Fruit fly (Drosophila melanogaster): Measurements from ENCODE around the gene Girdin.

Girdin gene

DNA sequence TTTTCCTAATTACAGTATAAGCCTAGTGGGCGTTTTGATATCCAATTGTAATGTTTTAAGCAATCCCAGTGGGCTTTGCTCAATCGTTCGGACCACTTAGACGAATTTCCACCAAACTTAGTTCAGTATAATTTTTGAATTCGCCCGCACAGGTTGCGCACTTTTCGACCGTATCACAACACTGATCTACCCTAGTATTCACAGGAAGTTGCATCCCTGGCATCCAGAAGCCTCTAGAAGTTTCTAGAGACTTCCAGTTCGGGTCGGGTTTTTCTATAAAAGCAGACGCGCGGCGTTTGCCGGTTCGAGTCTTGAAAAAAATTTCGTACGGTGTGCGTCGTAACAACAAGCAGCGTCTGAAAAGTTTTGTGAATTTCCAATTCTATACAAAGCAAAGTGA lies 14.2 kb downstream of the Girdin start, which contains the start of gene Hsp83 (continued):
- TF ChIP-seq dmrt93B (GFP tag; optimal IDR thresholded peaks at IDR 0.05) (peak; percentile 90), psq (GFP tag; optimal IDR thresholded peaks at IDR 0.05) (peak; percentile 80), Hr83 (GFP tag; optimal IDR thresholded peaks at IDR 0.05; ENCODE audit: poor library complexity, severe bottlenecking) (peak; percentile 99)

DNA sequence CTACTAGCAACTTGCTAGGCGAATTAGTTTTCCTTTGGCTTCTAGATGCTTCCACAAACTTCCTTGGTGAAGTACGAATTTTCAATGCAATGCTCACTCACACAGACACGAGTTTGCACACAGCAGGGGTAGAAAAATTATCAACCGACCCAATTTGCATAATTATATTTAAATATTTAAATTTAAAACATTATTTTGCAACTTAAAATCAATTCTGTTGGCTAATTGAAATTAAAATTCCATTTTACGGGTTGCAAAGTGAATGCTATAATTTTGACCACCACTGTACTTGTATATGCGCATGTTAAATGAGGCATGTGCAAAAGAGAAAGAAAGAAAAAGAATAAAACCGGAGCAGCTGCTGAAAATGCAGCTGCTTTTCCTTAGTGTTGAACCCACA lies 15.3 kb downstream of the Girdin start:
- TF ChIP-seq br (GFP tag; optimal IDR thresholded peaks at IDR 0.05) = peak; percentile 92
- peak; percentile 93 for TF ChIP-seq fru (GFP tag; optimal IDR thresholded peaks at IDR 0.05)
- no peak for TF ChIP-seq Dif (GFP tag; optimal IDR thresholded peaks at IDR 0.05; ENCODE audit: partially characterized antibody)
- TF ChIP-seq Hr83 (GFP tag; optimal IDR thresholded peaks at IDR 0.05; ENCODE audit: poor library complexity, severe bottlenecking) = peak; percentile 68
- TF ChIP-seq dmrt93B (GFP tag; optimal IDR thresholded peaks at IDR 0.05) = peak; percentile 84
- no peak for TF ChIP-seq tai (GFP tag; optimal IDR thresholded peaks at IDR 0.05)
- peak; percentile 87 for TF ChIP-seq CG32264 (GFP tag; optimal IDR thresholded peaks at IDR 0.05)
- TF ChIP-seq ey (GFP tag; optimal IDR thresholded peaks at IDR 0.05) = peak; percentile 88
- no peak for TF ChIP-seq lola (GFP tag; optimal IDR thresholded peaks at IDR 0.05)
- TF ChIP-seq foxo (GFP tag; optimal IDR thresholded peaks at IDR 0.05) = peak; percentile 55 to 97
- TF ChIP-seq Vsx2 (GFP tag; optimal IDR thresholded peaks at IDR 0.05; ENCODE audit: partially characterized antibody) = no peak
- TF ChIP-seq Myc (optimal IDR thresholded peaks at IDR 0.05) = no peak
- peak; percentile 97 for TF ChIP-seq h (GFP tag; optimal IDR thresholded peaks at IDR 0.05)
- no peak for TF ChIP-seq Abd-B (GFP tag; optimal IDR thresholded peaks at IDR 0.05)
- TF ChIP-seq OdsH (GFP tag; optimal IDR thresholded peaks at IDR 0.05) = peak; percentile 97
- no peak for TF ChIP-seq Hr78 (GFP tag; optimal IDR thresholded peaks at IDR 0.05)
- TF ChIP-seq woc (GFP tag; optimal IDR thresholded peaks at IDR 0.05) = peak; percentile 85
- peak; percentile 95 for TF ChIP-seq psq (GFP tag; optimal IDR thresholded peaks at IDR 0.05)
- TF ChIP-seq Dfd (GFP tag; optimal IDR thresholded peaks at IDR 0.05) = no peak
- TF ChIP-seq brk (GFP tag; optimal IDR thresholded peaks at IDR 0.05) = peak; percentile 93
- no peak for TF ChIP-seq jim (GFP tag; optimal IDR thresholded peaks at IDR 0.05)
- peak; percentile 97 for TF ChIP-seq rgr (GFP tag; optimal IDR thresholded peaks at IDR 0.05)
- no peak for TF ChIP-seq pan (optimal IDR thresholded peaks at IDR 0.05)
- peak; percentile 95 for TF ChIP-seq sage (GFP tag; optimal IDR thresholded peaks at IDR 0.05)
- peak; percentile 67 for TF ChIP-seq sv (GFP tag; optimal IDR thresholded peaks at IDR 0.05)
- TF ChIP-seq CrebA (GFP tag; optimal IDR thresholded peaks at IDR 0.05; ENCODE audit: borderline replicate concordance) = no peak
- peak; percentile 90 for TF ChIP-seq Hnf4 (GFP tag; optimal IDR thresholded peaks at IDR 0.05)
- peak; percentile 95 for TF ChIP-seq Sp1 (GFP tag; optimal IDR thresholded peaks at IDR 0.05)
- peak; percentile 94 for TF ChIP-seq HLH106 (tag; optimal IDR thresholded peaks at IDR 0.05)
- TF ChIP-seq Rel (GFP tag; optimal IDR thresholded peaks at IDR 0.05) = peak; percentile 95
- TF ChIP-seq Rel (tag; optimal IDR thresholded peaks at IDR 0.05) = peak; percentile 81
- TF ChIP-seq GATAd (GFP tag; optimal IDR thresholded peaks at IDR 0.05) = peak; percentile 84
- peak; percentile 85 for TF ChIP-seq Jra (GFP tag; optimal IDR thresholded peaks at IDR 0.05)
- TF ChIP-seq dl (GFP tag; optimal IDR thresholded peaks at IDR 0.05; ENCODE audit: insufficient read depth in 1 of 2, partially characterized antibody in 2 of 2) = no peak
- no peak for TF ChIP-seq N (GFP tag; optimal IDR thresholded peaks at IDR 0.05)
- TF ChIP-seq usp (GFP tag; optimal IDR thresholded peaks at IDR 0.05) = no peak
- no peak for TF ChIP-seq Mio (GFP tag; optimal IDR thresholded peaks at IDR 0.05)
- TF ChIP-seq CG9705 (GFP tag; optimal IDR thresholded peaks at IDR 0.05) = peak; percentile 25
- TF ChIP-seq dsf (GFP tag; optimal IDR thresholded peaks at IDR 0.05; ENCODE audit: borderline replicate concordance) = peak; percentile 54

DNA sequence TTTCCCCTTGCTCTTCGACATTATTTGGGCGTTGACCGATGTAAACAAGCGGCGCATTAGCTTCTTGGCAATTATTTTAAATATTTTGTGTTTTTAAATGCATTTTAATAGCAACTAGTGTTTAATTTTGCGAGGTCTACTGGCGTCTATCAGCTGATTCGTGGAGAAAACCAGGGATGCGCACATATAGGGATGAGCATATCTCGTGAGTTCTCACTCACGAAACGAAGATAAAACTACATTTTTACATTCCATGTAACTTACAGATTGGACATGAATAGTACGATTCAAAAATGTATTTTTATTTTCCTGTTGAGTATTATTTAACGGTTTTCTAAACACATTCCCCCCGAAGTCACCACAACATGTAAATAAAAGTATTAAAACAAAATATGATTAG lies 18.7 kb downstream of the Girdin start, which contains the start of gene CG14966:
Gene CG14966 (minus strand): TSS at position 168 of the 400 bp plus-strand sequence.
- TF ChIP-seq jim (GFP tag; optimal IDR thresholded peaks at IDR 0.05) (peak; percentile 14), Vsx2 (GFP tag; optimal IDR thresholded peaks at IDR 0.05; ENCODE audit: partially characterized antibody) (no peak), sage (GFP tag; optimal IDR thresholded peaks at IDR 0.05) (peak; percentile 25), Dif (GFP tag; optimal IDR thresholded peaks at IDR 0.05; ENCODE audit: partially characterized antibody) (no peak), tai (GFP tag; optimal IDR thresholded peaks at IDR 0.05) (no peak), h (GFP tag; optimal IDR thresholded peaks at IDR 0.05) (peak; percentile 55), br (GFP tag; optimal IDR thresholded peaks at IDR 0.05) (peak; percentile 45), Hnf4 (GFP tag; optimal IDR thresholded peaks at IDR 0.05) (peak; percentile 79), Hr78 (GFP tag; optimal IDR thresholded peaks at IDR 0.05) (no peak), fru (GFP tag; optimal IDR thresholded peaks at IDR 0.05) (peak; percentile 43), HLH106 (tag; optimal IDR thresholded peaks at IDR 0.05) (peak; percentile 25), CrebA (GFP tag; optimal IDR thresholded peaks at IDR 0.05; ENCODE audit: borderline replicate concordance) (no peak), Mio (GFP tag; optimal IDR thresholded peaks at IDR 0.05) (no peak), Hr83 (GFP tag; optimal IDR thresholded peaks at IDR 0.05; ENCODE audit: poor library complexity, severe bottlenecking) (peak; percentile 55), psq (GFP tag; optimal IDR thresholded peaks at IDR 0.05) (no peak), Jra (GFP tag; optimal IDR thresholded peaks at IDR 0.05) (peak; percentile 50), ey (GFP tag; optimal IDR thresholded peaks at IDR 0.05) (no peak), N (GFP tag; optimal IDR thresholded peaks at IDR 0.05) (no peak), Rel (GFP tag; optimal IDR thresholded peaks at IDR 0.05) (no peak), Rel (tag; optimal IDR thresholded peaks at IDR 0.05) (peak; percentile 55), dmrt93B (GFP tag; optimal IDR thresholded peaks at IDR 0.05) (no peak), dsf (GFP tag; optimal IDR thresholded peaks at IDR 0.05; ENCODE audit: borderline replicate concordance) (no peak), Dfd (GFP tag; optimal IDR thresholded peaks at IDR 0.05) (no peak), CG32264 (GFP tag; optimal IDR thresholded peaks at IDR 0.05) (no peak), dl (GFP tag; optimal IDR thresholded peaks at IDR 0.05; ENCODE audit: insufficient read depth in 1 of 2, partially characterized antibody in 2 of 2) (no peak), woc (GFP tag; optimal IDR thresholded peaks at IDR 0.05) (peak; percentile 68), brk (GFP tag; optimal IDR thresholded peaks at IDR 0.05) (no peak), GATAd (GFP tag; optimal IDR thresholded peaks at IDR 0.05) (no peak), CG9705 (GFP tag; optimal IDR thresholded peaks at IDR 0.05) (peak; percentile 13), foxo (GFP tag; optimal IDR thresholded peaks at IDR 0.05) (peak in 1 of 2 experiments; percentile 59), lola (GFP tag; optimal IDR thresholded peaks at IDR 0.05) (no peak), rgr (GFP tag; optimal IDR thresholded peaks at IDR 0.05) (peak; percentile 59), usp (GFP tag; optimal IDR thresholded peaks at IDR 0.05) (no peak), Myc (optimal IDR thresholded peaks at IDR 0.05) (no peak), OdsH (GFP tag; optimal IDR thresholded peaks at IDR 0.05) (peak; percentile 44), sv (GFP tag; optimal IDR thresholded peaks at IDR 0.05) (peak; percentile 5), Sp1 (GFP tag; optimal IDR thresholded peaks at IDR 0.05) (peak; percentile 15), pan (optimal IDR thresholded peaks at IDR 0.05) (no peak), Abd-B (GFP tag; optimal IDR thresholded peaks at IDR 0.05) (no peak)
